Fruit fly (Drosophila melanogaster): ENCODE results near the gene Aplip1.

The Aplip1 gene

dm6 chr3L:1178115-1178583 lies 18.0 kb upstream of the Aplip1 start (continued):
- TF ChIP-seq CG10431 (GFP tag; optimal IDR thresholded peaks at IDR 0.05) (no peak), YL-1 (GFP tag; optimal IDR thresholded peaks at IDR 0.05) (no peak), Dfd (GFP tag; optimal IDR thresholded peaks at IDR 0.05) (no peak), br (optimal IDR thresholded peaks at IDR 0.05) (no peak), CHES-1-like (GFP tag; optimal IDR thresholded peaks at IDR 0.05) (no peak), CG33557 (GFP tag; optimal IDR thresholded peaks at IDR 0.05) (no peak), tna (GFP tag; IDR thresholded peaks at IDR 0.05; ENCODE audit: partially characterized antibody) (no peak), CG11504 (tag; optimal IDR thresholded peaks at IDR 0.05) (no peak), Jarid2 (GFP tag; optimal IDR thresholded peaks at IDR 0.05) (peak; percentile 70), CG12236 (GFP tag; optimal IDR thresholded peaks at IDR 0.05) (no peak), Med (GFP tag) (peak; percentile 13), nom (GFP tag; optimal IDR thresholded peaks at IDR 0.05) (peak; percentile 62), CG8478 (optimal IDR thresholded peaks at IDR 0.05) (peak; percentile 88), CG7271 (tag; optimal IDR thresholded peaks at IDR 0.05) (no peak), crol (GFP tag; IDR thresholded peaks at IDR 0.05) (peak; percentile 88), CG10274 (GFP tag; optimal IDR thresholded peaks at IDR 0.05) (no peak), ind (GFP tag; optimal IDR thresholded peaks at IDR 0.05) (no peak), Abd-B (GFP tag; optimal IDR thresholded peaks at IDR 0.05) (no peak), tap (tag; optimal IDR thresholded peaks at IDR 0.05) (no peak), abd-A (tag; optimal IDR thresholded peaks at IDR 0.05) (peak; percentile 23), CG2202 (tag; optimal IDR thresholded peaks at IDR 0.05) (no peak), cg (GFP tag; optimal IDR thresholded peaks at IDR 0.05) (peak; percentile 88), HLHmδ (GFP tag; optimal IDR thresholded peaks at IDR 0.05) (no peak), CG16779 (GFP tag; IDR thresholded peaks at IDR 0.05) (no peak), al (GFP tag; IDR thresholded peaks at IDR 0.05) (no peak), Antp (GFP tag; optimal IDR thresholded peaks at IDR 0.05) (no peak), CG9932 (GFP tag; IDR thresholded peaks at IDR 0.05) (no peak), emc (GFP tag; optimal IDR thresholded peaks at IDR 0.05) (no peak), CG15011 (GFP tag; optimal IDR thresholded peaks at IDR 0.05) (no peak), GATAe (GFP tag; conservative IDR thresholded peaks at IDR 0.05) (no peak), Trl (optimal IDR thresholded peaks at IDR 0.05) (peak; percentile 67 to 74), Trl (GFP tag; optimal IDR thresholded peaks at IDR 0.05) (peak; percentile 6), Scr (GFP tag; IDR thresholded peaks at IDR 0.05; ENCODE audit: partially characterized antibody) (0 out of 2 replicates have a peak, but pooled peaks have one; percentile 31), Atf6 (GFP tag; IDR thresholded peaks at IDR 0.05) (no peak), lola (GFP tag; optimal IDR thresholded peaks at IDR 0.05) (no peak), gfzf (GFP tag; optimal IDR thresholded peaks at IDR 0.05) (no peak), gcm2 (GFP tag; optimal IDR thresholded peaks at IDR 0.05) (no peak), Nf-YB (GFP tag; optimal IDR thresholded peaks at IDR 0.05) (peak; percentile 94), lov (optimal IDR thresholded peaks at IDR 0.05) (no peak), lov (GFP tag; IDR thresholded peaks at IDR 0.05) (no peak), wor (GFP tag; IDR thresholded peaks at IDR 0.05) (no peak), CG42726 (GFP tag; IDR thresholded peaks at IDR 0.05; ENCODE audit: partially characterized antibody) (no peak), lilli (GFP tag; optimal IDR thresholded peaks at IDR 0.05) (no peak), H15 (GFP tag; IDR thresholded peaks at IDR 0.05) (no peak), CG11085 (GFP tag; IDR thresholded peaks at IDR 0.05) (no peak), Xrp1 (GFP tag; IDR thresholded peaks at IDR 0.05) (no peak), CG1603 (tag; optimal IDR thresholded peaks at IDR 0.05) (no peak), CG32772 (GFP tag; IDR thresholded peaks at IDR 0.05) (no peak), Ets65A (GFP tag) (no peak), Lpt (GFP tag; optimal IDR thresholded peaks at IDR 0.05) (no peak), zfh2 (GFP tag; optimal IDR thresholded peaks at IDR 0.05) (no peak), Dref (GFP tag; IDR thresholded peaks at IDR 0.05) (no peak), Sox102F (GFP tag; optimal IDR thresholded peaks at IDR 0.05) (no peak)

Measured in whole organism, embryonic.